Fruit fly (Drosophila melanogaster) whole organism, embryonic: Measurements from ENCODE around the gene Twdlalpha.

Experiments
- Aef1 ChIP-seq: fragments of 200-800 bp; sonication (Bioruptor generic); IDR thresholded peaks from 3 replicates; pipeline ENCODE4 v1.3.6; 2022; ENCODE audit warnings: missing biosample characterization, missing genetic modification characterization
- CG10543 ChIP-seq: fragments of 200-800 bp; sonication (Bioruptor generic); optimal IDR thresholded peaks from 3 replicates; lab custom pipeline; 2017; ENCODE audit warnings: missing biosample characterization, mild to moderate bottlenecking, missing genetic modification characterization, moderate library complexity
- CG15479 ChIP-seq: fragments of 200-800 bp; sonication (Bioruptor generic); optimal IDR thresholded peaks from 3 replicates; lab custom pipeline; 2019; ENCODE audit warnings: missing biosample characterization, mild to moderate bottlenecking, missing genetic modification characterization, moderate library complexity
- CG1603 ChIP-seq: fragments of 200-800 bp; sonication (Bioruptor generic); optimal IDR thresholded peaks from 2 replicates; lab custom pipeline; 2019; ENCODE audit warnings: missing biosample characterization, mild to moderate bottlenecking, missing genetic modification characterization, moderate library complexity
- CG17328 ChIP-seq: fragments of 200-800 bp; sonication (Bioruptor generic); IDR thresholded peaks from 2 replicates; pipeline ENCODE4 v1.3.6; 2022; ENCODE audit warnings: missing biosample characterization, missing genetic modification characterization
- CG17361 ChIP-seq: fragments of 200-800 bp; sonication (Bioruptor generic); IDR thresholded peaks from 3 replicates; pipeline ENCODE4 v1.3.6; 2022; ENCODE audit warnings: missing biosample characterization, missing genetic modification characterization
- CG17612 ChIP-seq: fragments of 200-800 bp; sonication (Bioruptor generic); IDR thresholded peaks from 2 replicates; pipeline ENCODE4 v1.3.6; 2022; ENCODE audit warnings: missing biosample characterization, missing genetic modification characterization
- CG18011 ChIP-seq: fragments of 200-800 bp; sonication (Bioruptor generic); optimal IDR thresholded peaks from 2 replicates; lab custom pipeline; 2017; ENCODE audit warnings: missing biosample characterization, missing genetic modification characterization, mild to moderate bottlenecking, moderate library complexity, missing genotype
- CG18764 ChIP-seq: fragments of 200-800 bp; sonication (Bioruptor generic); optimal IDR thresholded peaks from 3 replicates; lab custom pipeline; 2016; ENCODE audit warnings: missing biosample characterization, missing genetic modification characterization
- CG2116 ChIP-seq: fragments of 200-800 bp; sonication (Bioruptor generic); optimal IDR thresholded peaks from 3 replicates; lab custom pipeline; 2018; ENCODE audit warnings: missing biosample characterization, mild to moderate bottlenecking, missing genetic modification characterization
- CG30020 ChIP-seq: fragments of 200-800 bp; optimal IDR thresholded peaks from 2 replicates; lab custom pipeline; 2019; ENCODE audit warnings: missing biosample characterization, mild to moderate bottlenecking, missing genetic modification characterization, moderate library complexity
- CG3065 ChIP-seq: fragments of 200-800 bp; sonication (Bioruptor generic); optimal IDR thresholded peaks from 2 replicates; lab custom pipeline; 2016; ENCODE audit warnings: missing biosample characterization, missing genetic modification characterization
- CG42726 ChIP-seq: fragments of 200-800 bp; sonication (Bioruptor generic); IDR thresholded peaks from 2 replicates; pipeline ENCODE4 v1.3.6; 2022; ENCODE audit warnings: missing biosample characterization, missing genetic modification characterization; ENCODE audit not compliant: partially characterized antibody
- CG6765 ChIP-seq: fragments of 200-800 bp; sonication (Bioruptor generic); optimal IDR thresholded peaks from 3 replicates; lab custom pipeline; 2017; ENCODE audit warnings: missing biosample characterization, mild to moderate bottlenecking, missing genetic modification characterization
- CG6813 ChIP-seq: fragments of 200-800 bp; sonication (Bioruptor generic); optimal IDR thresholded peaks from 2 replicates; lab custom pipeline; 2017; ENCODE audit warnings: missing biosample characterization, missing genetic modification characterization, mild to moderate bottlenecking, moderate library complexity, missing genetic modification reagents
- CG7963 ChIP-seq: fragments of 200-800 bp; sonication (Bioruptor generic); IDR thresholded peaks from 3 replicates; pipeline ENCODE4 v1.3.6; 2022; ENCODE audit warnings: missing biosample characterization, missing genetic modification characterization; ENCODE audit not compliant: partially characterized antibody
- CG9932 ChIP-seq: fragments of 200-800 bp; sonication (Bioruptor generic); IDR thresholded peaks from 2 replicates; pipeline ENCODE4 v1.3.6; 2022; ENCODE audit warnings: missing biosample characterization, missing genetic modification characterization
- D ChIP-seq, 2 experiments: fragments of 200-800 bp in 1 of 2; fragments of >200 bp in 1 of 2; sonication (Bioruptor generic) in 1 of 2; optimal IDR thresholded peaks; 2 replicates in 1 of 2; 3 replicates in 1 of 2; lab custom pipeline; 2017; ENCODE audit warnings: mild to moderate bottlenecking in 1 of 2, missing biosample characterization in 1 of 2, missing genetic modification characterization in 1 of 2, missing genetic modification reagents in 1 of 2
- Dref ChIP-seq: fragments of 200-800 bp; sonication (Bioruptor generic); IDR thresholded peaks from 2 replicates; pipeline ENCODE4 v1.3.6; 2022; ENCODE audit warnings: missing biosample characterization, missing genetic modification characterization
- GATAe ChIP-seq: fragments of 200-800 bp; sonication (Bioruptor generic); conservative IDR thresholded peaks from 2 replicates; pipeline ENCODE4 v1.3.6; 2022; ENCODE audit warnings: missing biosample characterization, missing genetic modification characterization
- HmgZ ChIP-seq: fragments of 200-800 bp; sonication (Bioruptor generic); optimal IDR thresholded peaks from 2 replicates; lab custom pipeline; 2018; ENCODE audit warnings: missing biosample characterization, mild to moderate bottlenecking, missing genetic modification characterization
- Hr51 ChIP-seq, 2 experiments: fragments of 200-800 bp; sonication (Bioruptor generic); optimal IDR thresholded peaks; 2 replicates in 1 of 2; 3 replicates in 1 of 2; lab custom pipeline; 2016 to 2018; ENCODE audit warnings: missing biosample characterization in 2 of 2, missing genetic modification characterization in 2 of 2, mild to moderate bottlenecking in 1 of 2, moderate library complexity in 1 of 2
- Lpt ChIP-seq: fragments of >200 bp; optimal IDR thresholded peaks from 2 replicates; lab custom pipeline; 2018; ENCODE audit warnings: missing biosample characterization, missing genetic modification characterization
- Mad ChIP-seq: fragments of 200-800 bp; sonication (Bioruptor generic); optimal IDR thresholded peaks from 2 replicates; lab custom pipeline; 2016; ENCODE audit warnings: missing biosample characterization, missing genetic modification characterization
- Med ChIP-seq: fragments of 200-800 bp; sonication (Bioruptor generic); peaks from one replicate; lab custom pipeline; 2016; ENCODE audit warnings: missing biosample characterization, missing genetic modification characterization, mild to moderate bottlenecking, inconsistent platforms, moderate library complexity
- Sry-δ ChIP-seq: fragments of 200-800 bp; sonication (Bioruptor generic); optimal IDR thresholded peaks from 2 replicates; lab custom pipeline; 2016; ENCODE audit warnings: missing biosample characterization, missing genetic modification characterization
- Xbp1 ChIP-seq: fragments of 200-800 bp; sonication (Bioruptor generic); optimal IDR thresholded peaks from 3 replicates; lab custom pipeline; 2016; ENCODE audit warnings: missing biosample characterization, mild to moderate bottlenecking, missing genetic modification characterization
- cwo ChIP-seq: fragments of 200-800 bp; sonication (Bioruptor generic); optimal IDR thresholded peaks from 3 replicates; lab custom pipeline; 2017; ENCODE audit warnings: missing biosample characterization, missing genetic modification characterization, mild to moderate bottlenecking, moderate library complexity, missing genetic modification reagents
- exex ChIP-seq: fragments of 200-800 bp; sonication (Bioruptor generic); optimal IDR thresholded peaks from 4 replicates; lab custom pipeline; 2018; ENCODE audit warnings: missing biosample characterization, mild to moderate bottlenecking, missing genetic modification characterization, moderate library complexity
- fru ChIP-seq: fragments of >200 bp; optimal IDR thresholded peaks from 2 replicates; lab custom pipeline; 2017
- grau ChIP-seq: fragments of 200-800 bp; optimal IDR thresholded peaks from 3 replicates; lab custom pipeline; 2019; ENCODE audit warnings: missing biosample characterization, mild to moderate bottlenecking, missing genetic modification characterization, moderate library complexity
- grn ChIP-seq: fragments of 200-800 bp; sonication (Bioruptor generic); optimal IDR thresholded peaks from 3 replicates; lab custom pipeline; 2017; ENCODE audit warnings: missing biosample characterization, missing genetic modification characterization
- gro ChIP-seq: fragments of 200-800 bp; sonication (Bioruptor generic); optimal IDR thresholded peaks from 2 replicates; lab custom pipeline; 2016; ENCODE audit warnings: missing biosample characterization, missing genetic modification characterization
- inv ChIP-seq: fragments of 200-800 bp; sonication (Bioruptor generic); IDR thresholded peaks from 2 replicates; pipeline ENCODE4 v1.3.6; 2022; ENCODE audit warnings: missing biosample characterization, missing genetic modification characterization; ENCODE audit not compliant: partially characterized antibody
- lbe ChIP-seq: fragments of 200-800 bp; sonication (Bioruptor generic); optimal IDR thresholded peaks from 2 replicates; lab custom pipeline; 2016; ENCODE audit warnings: missing biosample characterization, mild to moderate bottlenecking, missing genetic modification characterization
- mirr ChIP-seq: fragments of 200-800 bp; sonication (Bioruptor generic); optimal IDR thresholded peaks from 3 replicates; lab custom pipeline; 2018; ENCODE audit warnings: missing biosample characterization, mild to moderate bottlenecking, missing genetic modification characterization
- org-1 ChIP-seq: fragments of 200-800 bp; sonication (Bioruptor generic); optimal IDR thresholded peaks from 2 replicates; lab custom pipeline; 2017; ENCODE audit warnings: missing biosample characterization, missing genetic modification characterization
- otp ChIP-seq: fragments of 200-800 bp; sonication (Bioruptor generic); IDR thresholded peaks from 3 replicates; pipeline ENCODE4, ENCODE4 v1.3.6; 2022; ENCODE audit warnings: missing biosample characterization, missing genetic modification characterization
- phol ChIP-seq: fragments of 200-800 bp; sonication (Bioruptor generic); optimal IDR thresholded peaks from 3 replicates; lab custom pipeline; 2018; ENCODE audit warnings: missing biosample characterization, mild to moderate bottlenecking, missing genetic modification characterization, moderate library complexity
- pros ChIP-seq: fragments of 200-800 bp; sonication (Bioruptor generic); optimal IDR thresholded peaks from 3 replicates; lab custom pipeline; 2019; ENCODE audit warnings: missing biosample characterization, mild to moderate bottlenecking, missing genetic modification characterization, moderate library complexity
- sd ChIP-seq: fragments of 200-800 bp; sonication (Bioruptor generic); optimal IDR thresholded peaks from 3 replicates; lab custom pipeline; 2018; ENCODE audit warnings: missing biosample characterization, mild to moderate bottlenecking, missing genetic modification characterization, moderate library complexity
- sug ChIP-seq: fragments of 200-800 bp; optimal IDR thresholded peaks from 2 replicates; lab custom pipeline; 2019; ENCODE audit warnings: missing biosample characterization, mild to moderate bottlenecking, missing genetic modification characterization, moderate library complexity
- tap ChIP-seq: fragments of 200-800 bp; optimal IDR thresholded peaks from 3 replicates; lab custom pipeline; 2019; ENCODE audit warnings: missing biosample characterization, mild to moderate bottlenecking, missing genetic modification characterization, moderate library complexity
- twi ChIP-seq: fragments of 200-800 bp; optimal IDR thresholded peaks from 2 replicates; lab custom pipeline; 2019; ENCODE audit warnings: missing biosample characterization, mild to moderate bottlenecking, missing genetic modification characterization, moderate library complexity
- unc-4 ChIP-seq: fragments of 200-800 bp; sonication (Bioruptor generic); IDR thresholded peaks from 2 replicates; pipeline ENCODE4 v1.3.6; 2022; ENCODE audit warnings: missing biosample characterization, missing genetic modification characterization; ENCODE audit not compliant: partially characterized antibody
- vnd ChIP-seq: fragments of 200-800 bp; sonication (Bioruptor generic); IDR thresholded peaks from 3 replicates; pipeline ENCODE4 v1.3.6; 2022; ENCODE audit warnings: missing biosample characterization, missing genetic modification characterization; ENCODE audit not compliant: partially characterized antibody
- zfh1 ChIP-seq: fragments of 200-800 bp; sonication (Bioruptor generic); IDR thresholded peaks from 3 replicates; pipeline ENCODE4 v1.3.6; 2022; ENCODE audit warnings: missing biosample characterization, missing genetic modification characterization

Gene Twdlalpha

dm6 chrX:16703747-16704146 lies 38.9 kb upstream of the Twdlalpha start, which contains the start of the genes CG9673 and CG4653:
Gene CG9673, minus strand, starts transcription at chrX:16703884.
Gene CG4653, plus strand, starts transcription at chrX:16704081.
- TF ChIP-seq cwo (GFP tag; lab: Kevin White, UChicago) (peak; percentile 62), unc-4 (GFP tag; lab: Robert Waterston, UW) (no peak), GATAe (GFP tag; lab: Robert Waterston, UW) (peak; percentile 64), sug (peak; percentile 51), CG6813 (peak; percentile 4), Med (peak; percentile 6), mirr (peak; percentile 5), grn (peak; percentile 50), sd (tag; lab: Kevin White, UChicago) (no peak), CG15479 (GFP tag; lab: Kevin White, UChicago) (no peak), CG1603 (no peak), exex (tag; lab: Kevin White, UChicago) (peak; percentile 68), D (optimal IDR thresholded peaks at IDR 0.05; lab: Kevin White, UChicago) (no peak), D (GFP tag; optimal IDR thresholded peaks at IDR 0.05; lab: Kevin White, UChicago) (no peak), CG10543 (GFP tag; lab: Kevin White, UChicago) (peak; percentile 12), Aef1 (GFP tag; lab: Robert Waterston, UW) (no peak)

DNA sequence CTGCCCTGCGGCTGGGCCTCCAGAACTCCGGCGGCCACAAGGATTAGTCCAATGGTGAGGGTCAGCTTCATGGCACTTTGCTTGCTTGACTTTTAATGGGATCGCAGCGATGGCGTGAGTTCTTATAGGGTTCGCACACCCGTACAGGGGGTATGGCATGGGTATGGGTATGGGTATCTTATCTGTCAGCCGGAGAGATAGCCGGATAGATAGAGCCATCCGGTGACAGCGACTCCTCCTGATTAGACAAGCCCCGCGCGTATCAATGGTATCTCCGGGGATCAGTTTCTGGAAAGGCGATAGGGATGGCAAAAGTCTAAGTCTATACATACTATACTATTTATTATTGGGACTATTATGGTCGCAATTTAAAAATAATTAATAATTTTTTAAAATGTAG lies 35.9 kb upstream of the Twdlalpha start, which contains the start of gene CG9672:
TSS of gene CG9672 (minus strand) at position 101 of the 400 bp plus-strand sequence.
- TF ChIP-seq Sry-δ (GFP tag; lab: Kevin White, UChicago) (no peak), Mad (GFP tag; lab: Kevin White, UChicago) (no peak), gro (no peak), otp (no peak), CG6765 (GFP tag; lab: Kevin White, UChicago) (no peak), CG17328 (GFP tag; lab: Robert Waterston, UW) (no peak), CG3065 (GFP tag; lab: Kevin White, UChicago) (no peak), CG2116 (GFP tag; lab: Kevin White, UChicago) (no peak), sug (peak; percentile 80), CG9932 (GFP tag; lab: Robert Waterston, UW) (no peak), CG18011 (GFP tag; lab: Kevin White, UChicago) (no peak), pros (GFP tag; lab: Kevin White, UChicago) (no peak), CG17612 (no peak), lbe (GFP tag; lab: Kevin White, UChicago) (no peak), Xbp1 (GFP tag; lab: Kevin White, UChicago) (no peak), CG42726 (GFP tag; lab: Robert Waterston, UW) (no peak), GATAe (GFP tag; lab: Robert Waterston, UW) (peak; percentile 39; the same call in 1 of the 2 replicates), grau (tag; lab: Kevin White, UChicago) (no peak), vnd (GFP tag; lab: Robert Waterston, UW) (no peak), CG18764 (GFP tag; lab: Kevin White, UChicago) (no peak), inv (GFP tag; lab: Robert Waterston, UW) (no peak), zfh1 (GFP tag; lab: Robert Waterston, UW) (no peak), grn (peak; percentile 57)
- TF ChIP-seq, all 482 proteins: peak for 3

- TF ChIP-seq HmgZ = no peak
- TF ChIP-seq phol (tag; lab: Kevin White, UChicago) = no peak
- no peak for TF ChIP-seq Dref (GFP tag; lab: Robert Waterston, UW)
- TF ChIP-seq CG30020 (tag; lab: Kevin White, UChicago) = no peak
- TF ChIP-seq tap (tag; lab: Kevin White, UChicago) = no peak
- no peak for TF ChIP-seq CG17361 (GFP tag; lab: Robert Waterston, UW)
- TF ChIP-seq twi (tag; lab: Kevin White, UChicago) = no peak
- TF ChIP-seq org-1 (GFP tag; lab: Kevin White, UChicago) = no peak
- no peak for TF ChIP-seq fru
- no peak for TF ChIP-seq Hr51 (GFP tag; optimal IDR thresholded peaks at IDR 0.05; lab: Kevin White, UChicago)
- TF ChIP-seq Lpt = no peak
- no peak for TF ChIP-seq CG7963
These were observed 31.6 kb upstream of the Twdlalpha start, which contains the start of gene CG13008 for dm6 chrX:16711003-16711402. Gene CG13008, plus strand, starts transcription at chrX:16711303.
